Fruit fly (Drosophila melanogaster): ENCODE data around the gene ChLD3.

ChLD3 gene

dm6 chr2L:16715841-16716701 is 22.6 kb upstream of the ChLD3 start, which contains the start of the genes Cyt-c-d and CG31808 (continued):
- TF ChIP-seq Doc3 (GFP tag; IDR thresholded peaks at IDR 0.05; ENCODE audit: partially characterized antibody) (no peak), Dref (GFP tag; IDR thresholded peaks at IDR 0.05) (no peak), Deaf1 (tag; optimal IDR thresholded peaks at IDR 0.05) (peak; percentile 83), shn (GFP tag; optimal IDR thresholded peaks at IDR 0.05) (peak; percentile 87), pum (GFP tag; optimal IDR thresholded peaks at IDR 0.05) (peak; percentile 90), CG6791 (GFP tag; IDR thresholded peaks at IDR 0.05; ENCODE audit: partially characterized antibody) (peak; percentile 42; the same call in 1 of the 3 replicates), twi (tag; optimal IDR thresholded peaks at IDR 0.05) (peak; percentile 90), CG10274 (GFP tag; optimal IDR thresholded peaks at IDR 0.05) (peak; percentile 81), CG16815 (GFP tag; optimal IDR thresholded peaks at IDR 0.05) (peak; percentile 93), gsb (GFP tag; IDR thresholded peaks at IDR 0.05) (peak; percentile 94), CG3065 (GFP tag; optimal IDR thresholded peaks at IDR 0.05) (peak; percentile 89), HLHmδ (GFP tag; optimal IDR thresholded peaks at IDR 0.05) (peak; percentile 64), Oaz (GFP tag; IDR thresholded peaks at IDR 0.05) (peak; percentile 94), CG9876 (GFP tag; optimal IDR thresholded peaks at IDR 0.05) (no peak), slbo (GFP tag; IDR thresholded peaks at IDR 0.05) (peak; percentile 96), CG11560 (tag; IDR thresholded peaks at IDR 0.05) (peak; percentile 89), exex (tag; optimal IDR thresholded peaks at IDR 0.05) (peak; percentile 76), CG8089 (GFP tag; optimal IDR thresholded peaks at IDR 0.05) (peak; percentile 87), CG14667 (GFP tag; IDR thresholded peaks at IDR 0.05) (peak; percentile 96), TFAM (GFP tag; optimal IDR thresholded peaks at IDR 0.05) (peak; percentile 83), zen (tag; optimal IDR thresholded peaks at IDR 0.05) (peak; percentile 86), vvl (GFP tag; IDR thresholded peaks at IDR 0.05) (peak; percentile 99), CG17361 (GFP tag; IDR thresholded peaks at IDR 0.05) (peak; percentile 96), danr (GFP tag; IDR thresholded peaks at IDR 0.05) (peak; percentile 93), pan (optimal IDR thresholded peaks at IDR 0.05) (no peak), pan (GFP tag; optimal IDR thresholded peaks at IDR 0.05 in 1 of 2, IDR thresholded peaks at IDR 0.05 in 1 of 2) (peak in 1 of 2 experiments; percentile 97), ftz-f1 (GFP tag; optimal IDR thresholded peaks at IDR 0.05) (peak; percentile 49), Dbx (GFP tag; IDR thresholded peaks at IDR 0.05) (peak; percentile 90), tio (GFP tag; optimal IDR thresholded peaks at IDR 0.05) (peak; percentile 96), CG18619 (GFP tag; optimal IDR thresholded peaks at IDR 0.05) (peak; percentile 97), CG8359 (GFP tag; optimal IDR thresholded peaks at IDR 0.05; ENCODE audit: borderline replicate concordance) (peak; percentile 92), CG3847 (GFP tag; IDR thresholded peaks at IDR 0.05) (peak; percentile 93), CG1792 (GFP tag; optimal IDR thresholded peaks at IDR 0.05) (peak; percentile 90), dati (GFP tag; IDR thresholded peaks at IDR 0.05) (peak; percentile 90), mam (GFP tag; optimal IDR thresholded peaks at IDR 0.05) (peak; percentile 91), fd3F (GFP tag; optimal IDR thresholded peaks at IDR 0.05) (peak; percentile 94), Fer1 (GFP tag; optimal IDR thresholded peaks at IDR 0.05) (peak; percentile 97), CG2678 (tag; optimal IDR thresholded peaks at IDR 0.05) (peak; percentile 97), CG13123 (GFP tag; optimal IDR thresholded peaks at IDR 0.05) (peak; percentile 93), Nf-YA (GFP tag; IDR thresholded peaks at IDR 0.05) (peak; percentile 97), salm (tag; optimal IDR thresholded peaks at IDR 0.05) (peak; percentile 98), CG14441 (GFP tag; IDR thresholded peaks at IDR 0.05) (peak; percentile 97), ranshi (GFP tag; IDR thresholded peaks at IDR 0.05) (peak; percentile 97), grn (GFP tag; optimal IDR thresholded peaks at IDR 0.05) (peak; percentile 76), lbe (GFP tag; optimal IDR thresholded peaks at IDR 0.05) (peak; percentile 93), CG8281 (tag; optimal IDR thresholded peaks at IDR 0.05) (peak; percentile 87), CG13894 (tag; optimal IDR thresholded peaks at IDR 0.05) (peak; percentile 2), ssp (GFP tag; IDR thresholded peaks at IDR 0.05) (peak; percentile 91), gce (GFP tag; IDR thresholded peaks at IDR 0.05) (peak; percentile 97), ATbp (GFP tag; optimal IDR thresholded peaks at IDR 0.05) (peak; percentile 98)

All from whole organism, embryonic.